Worm (Caenorhabditis elegans) whole organism, L3 larva: ENCODE results near the gene ZK488.5.

Experiments used
- R02D3.7 ChIP-seq: fragments of 150-350 bp; optimal IDR thresholded peaks from 2 replicates; lab custom pipeline; 2014; ENCODE audit warnings: missing biosample characterization, missing genetic modification characterization
- aly-2 ChIP-seq: fragments of 150-350 bp; optimal IDR thresholded peaks from 2 replicates; lab custom pipeline; 2014; ENCODE audit warnings: missing biosample characterization, missing genetic modification characterization
- ama-1 ChIP-seq: fragments of 150-350 bp; optimal IDR thresholded peaks from 2 replicates; lab custom pipeline; 2018
- ceh-16 ChIP-seq: sonication (generic microtip); optimal IDR thresholded peaks from 2 replicates; lab custom pipeline; 2017; ENCODE audit warnings: missing biosample characterization, missing genetic modification characterization
- ceh-28 ChIP-seq: fragments of 150-350 bp; optimal IDR thresholded peaks from 2 replicates; lab custom pipeline; 2014; ENCODE audit warnings: missing biosample characterization, missing genetic modification reagents, missing genetic modification characterization
- daf-12 ChIP-seq: fragments of 150-350 bp; optimal IDR thresholded peaks from 2 replicates; lab custom pipeline; 2014; ENCODE audit warnings: missing biosample characterization, missing genetic modification reagents, missing genetic modification characterization
- egl-27 ChIP-seq: sonication (generic microtip); optimal IDR thresholded peaks from 4 replicates; lab custom pipeline; 2017; ENCODE audit warnings: missing biosample characterization, missing genetic modification reagents, missing genetic modification characterization
- egl-5 ChIP-seq: fragments of 150-350 bp; optimal IDR thresholded peaks from 2 replicates; lab custom pipeline; 2017; ENCODE audit warnings: missing biosample characterization, missing genetic modification reagents, missing genetic modification characterization, inconsistent platforms
- elt-1 ChIP-seq: fragments of 150-350 bp; optimal IDR thresholded peaks from 2 replicates; lab custom pipeline; 2014; ENCODE audit warnings: missing biosample characterization, missing genetic modification characterization
- elt-2 ChIP-seq: sonication (generic microtip); optimal IDR thresholded peaks from 2 replicates; lab custom pipeline; 2016; ENCODE audit warnings: missing genetic modification reagents, mild to moderate bottlenecking, missing genetic modification characterization, missing compliant biosample characterization
- elt-3 ChIP-seq, 3 experiments: fragments of 150-350 bp in 1 of 3; sonication (generic microtip) in 2 of 3; optimal IDR thresholded peaks; 2 replicates in 2 of 3; 4 replicates in 1 of 3; lab custom pipeline; 2014 to 2017; ENCODE audit warnings: missing biosample characterization in 3 of 3, missing genetic modification characterization in 3 of 3
- eor-1 ChIP-seq, 2 experiments: fragments of 150-350 bp; optimal IDR thresholded peaks; 2 replicates each; lab custom pipeline; 2014 to 2018; ENCODE audit warnings: missing biosample characterization in 2 of 2, missing genetic modification characterization in 2 of 2
- fkh-2 ChIP-seq: fragments of 150-350 bp; optimal IDR thresholded peaks from 2 replicates; lab custom pipeline; 2014; ENCODE audit warnings: missing biosample characterization, missing genetic modification reagents, missing genetic modification characterization
- fos-1 ChIP-seq: fragments of 150-350 bp; optimal IDR thresholded peaks from 2 replicates; lab custom pipeline; 2014; ENCODE audit warnings: missing biosample characterization, missing genetic modification characterization
- hmg-11 ChIP-seq: sonication (generic microtip); optimal IDR thresholded peaks from 2 replicates; lab custom pipeline; 2016; ENCODE audit warnings: missing genetic modification characterization, missing compliant biosample characterization
- jun-1 ChIP-seq: fragments of 150-350 bp; optimal IDR thresholded peaks from 2 replicates; lab custom pipeline; 2014; ENCODE audit warnings: missing biosample characterization, missing genetic modification reagents, missing genetic modification characterization
- lin-15B ChIP-seq: fragments of 150-350 bp; optimal IDR thresholded peaks from 2 replicates; lab custom pipeline; 2014; ENCODE audit warnings: missing biosample characterization, missing genetic modification characterization
- lin-39 ChIP-seq: fragments of 150-350 bp; optimal IDR thresholded peaks from 2 replicates; lab custom pipeline; 2018; ENCODE audit warnings: missing biosample characterization, missing genetic modification reagents, missing genetic modification characterization
- mdl-1 ChIP-seq: fragments of 150-350 bp; optimal IDR thresholded peaks from 2 replicates; lab custom pipeline; 2014; ENCODE audit warnings: missing biosample characterization, missing genetic modification characterization
- nfya-1 ChIP-seq: sonication (generic microtip); optimal IDR thresholded peaks from 2 replicates; lab custom pipeline; 2017; ENCODE audit warnings: missing genetic modification characterization, mild to moderate bottlenecking, missing compliant biosample characterization, antibody characterized with exemption, moderate library complexity; ENCODE audit not compliant: insufficient read depth
- nhr-11 ChIP-seq: fragments of 150-350 bp; optimal IDR thresholded peaks from 2 replicates; lab custom pipeline; 2014; ENCODE audit warnings: missing biosample characterization, missing genetic modification characterization
- nhr-12 ChIP-seq: fragments of 150-350 bp; optimal IDR thresholded peaks from 2 replicates; lab custom pipeline; 2014; ENCODE audit warnings: missing biosample characterization, missing genetic modification characterization
- nhr-23 ChIP-seq: fragments of 150-350 bp; optimal IDR thresholded peaks from 2 replicates; lab custom pipeline; 2014; ENCODE audit warnings: missing biosample characterization, missing genetic modification reagents, missing genetic modification characterization
- nhr-25 ChIP-seq: sonication (generic microtip); optimal IDR thresholded peaks from 2 replicates; lab custom pipeline; 2017; ENCODE audit warnings: missing biosample characterization, missing genetic modification characterization
- nhr-43 ChIP-seq: sonication (generic microtip); optimal IDR thresholded peaks from 2 replicates; lab custom pipeline; 2016; ENCODE audit warnings: mild to moderate bottlenecking, missing genetic modification characterization, missing compliant biosample characterization; ENCODE audit not compliant: poor library complexity, severe bottlenecking
- nhr-76 ChIP-seq: fragments of 150-350 bp; sonication (generic microtip); optimal IDR thresholded peaks from 5 replicates; lab custom pipeline; 2014; ENCODE audit warnings: missing biosample characterization, missing genetic modification characterization
- nhr-77 ChIP-seq: fragments of 150-350 bp; optimal IDR thresholded peaks from 2 replicates; lab custom pipeline; 2014; ENCODE audit warnings: missing biosample characterization, missing genetic modification characterization
- pha-4 ChIP-seq: fragments of 150-350 bp; optimal IDR thresholded peaks from 2 replicates; lab custom pipeline; 2014; ENCODE audit warnings: missing biosample characterization, missing genetic modification reagents, missing genetic modification characterization
- pqm-1 ChIP-seq: fragments of 150-350 bp; optimal IDR thresholded peaks from 2 replicates; lab custom pipeline; 2017; ENCODE audit warnings: missing biosample characterization, missing genetic modification characterization, inconsistent platforms
- sea-2 ChIP-seq: fragments of 150-350 bp; sonication (generic microtip); optimal IDR thresholded peaks from 4 replicates; lab custom pipeline; 2014; ENCODE audit warnings: missing biosample characterization, missing genetic modification reagents, missing genetic modification characterization
- skn-1 ChIP-seq: fragments of 150-350 bp; optimal IDR thresholded peaks from 2 replicates; lab custom pipeline; 2014; ENCODE audit warnings: missing biosample characterization, missing genetic modification characterization
- snpc-4 ChIP-seq: fragments of 150-350 bp; optimal IDR thresholded peaks from 2 replicates; lab custom pipeline; 2014; ENCODE audit warnings: missing biosample characterization, missing genetic modification characterization
- tbx-2 ChIP-seq: sonication (generic microtip); optimal IDR thresholded peaks from 2 replicates; lab custom pipeline; 2016; ENCODE audit warnings: mild to moderate bottlenecking, missing genetic modification characterization, missing compliant biosample characterization
- unc-39 ChIP-seq: sonication (generic microtip); optimal IDR thresholded peaks from 4 replicates; lab custom pipeline; 2017; ENCODE audit warnings: missing biosample characterization, missing genetic modification characterization
- unc-62 ChIP-seq: fragments of 150-350 bp; sonication (generic microtip); optimal IDR thresholded peaks from 4 replicates; lab custom pipeline; 2014; ENCODE audit warnings: missing biosample characterization, missing genetic modification reagents, missing genetic modification characterization
- zag-1 ChIP-seq: fragments of 150-350 bp; optimal IDR thresholded peaks from 2 replicates; lab custom pipeline; 2014; ENCODE audit warnings: missing biosample characterization, missing genetic modification characterization
- ztf-11 ChIP-seq: fragments of 150-350 bp; optimal IDR thresholded peaks from 2 replicates; lab custom pipeline; 2014; ENCODE audit warnings: missing biosample characterization, missing genetic modification characterization
- ztf-4 ChIP-seq: fragments of 150-350 bp; optimal IDR thresholded peaks from 2 replicates; lab custom pipeline; 2014; ENCODE audit warnings: missing biosample characterization, missing genetic modification characterization

The ZK488.5 gene

ce11 chrV:610217-610616 is 17.2 kb downstream of the ZK488.5 start, which contains the start of gene nhr-90 (continued):
- TF ChIP-seq egl-27 (tag; lab: Kevin White, UChicago): no peak
- TF ChIP-seq nhr-76 (tag; lab: Kevin White, UChicago): no peak
- TF ChIP-seq jun-1 (tag; lab: Kevin White, UChicago): no peak
- TF ChIP-seq ztf-11: no peak
- TF ChIP-seq eor-1 (tag; optimal IDR thresholded peaks at IDR 0.05; lab: Kevin White, UChicago): no peak
- TF ChIP-seq, all 47 proteins: peak for 7

ce11 chrV:615275-615674 is 22.2 kb downstream of the ZK488.5 start, which contains the start of gene F48G7.13:
Gene F48G7.13 (plus strand): TSS chrV:615575.
- TF ChIP-seq zag-1 (tag; lab: Kevin White, UChicago): no peak
- no peak for TF ChIP-seq nhr-77 (tag; lab: Kevin White, UChicago)
- TF ChIP-seq tbx-2 (tag; lab: Kevin White, UChicago): no peak
- no peak for TF ChIP-seq egl-5
- TF ChIP-seq daf-12 (tag; lab: Kevin White, UChicago): no peak
- TF ChIP-seq, all 47 proteins: peak for 0

DNA sequence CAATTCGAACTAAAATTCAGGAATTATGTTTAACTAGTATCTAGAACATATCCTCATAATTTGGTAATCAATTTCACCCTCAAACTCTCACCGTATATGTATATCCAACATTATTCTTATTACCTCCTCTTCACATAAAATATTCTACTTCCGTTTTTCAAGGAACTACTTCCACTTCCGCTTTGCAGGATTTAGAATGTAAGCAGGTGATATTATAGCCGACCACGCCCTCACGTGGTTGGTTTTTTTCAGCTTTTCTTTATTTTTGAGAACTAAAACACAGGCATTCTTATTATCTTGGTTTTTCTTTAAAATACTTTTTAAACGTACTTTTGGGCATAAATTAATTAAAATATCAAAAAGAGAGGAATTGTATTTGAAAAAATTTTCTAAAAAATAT is 24.9 kb downstream of the ZK488.5 start:
- TF ChIP-seq nhr-11 (tag; lab: Kevin White, UChicago) (peak; percentile 38), unc-62 (no peak), nhr-77 (tag; lab: Kevin White, UChicago) (no peak), fkh-2 (tag; lab: Kevin White, UChicago) (no peak), egl-5 (no peak), nhr-12 (tag; lab: Kevin White, UChicago) (no peak), elt-3 (tag; optimal IDR thresholded peaks at IDR 0.05; lab: Kevin White, UChicago) (no peak)

DNA sequence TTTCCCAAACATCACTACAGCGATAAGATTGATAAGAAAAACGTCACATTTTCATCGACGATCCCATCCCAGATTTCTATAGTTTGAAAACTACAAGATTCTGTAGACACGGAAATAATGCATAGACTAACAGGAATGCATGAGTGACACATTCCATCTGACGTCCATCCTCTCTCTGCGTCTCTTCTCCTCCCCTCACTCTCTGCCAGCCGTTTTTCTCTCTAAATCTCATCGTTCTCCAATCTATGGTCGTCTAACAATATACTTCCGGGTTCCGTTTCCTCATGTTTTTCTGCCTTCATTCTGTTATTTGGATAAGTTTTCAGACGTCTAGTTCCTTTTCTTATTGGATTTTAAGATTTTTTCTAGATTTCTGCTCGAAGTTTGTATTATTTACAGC is 26.0 kb downstream of the ZK488.5 start, which contains the start of gene F48G7.4:
TSS of gene F48G7.4 (plus strand) at position 400 of the 400 bp plus-strand sequence.
- TF ChIP-seq tbx-2 (tag; lab: Kevin White, UChicago): peak; percentile 57
- no peak for TF ChIP-seq ceh-16 (tag; lab: Kevin White, UChicago)
- peak; percentile 84 for TF ChIP-seq hmg-11 (tag; lab: Kevin White, UChicago)
- TF ChIP-seq pha-4 (tag; lab: Kevin White, UChicago): no peak
- TF ChIP-seq daf-12 (tag; lab: Kevin White, UChicago): no peak
- TF ChIP-seq skn-1: no peak
- peak; percentile 94 for TF ChIP-seq unc-62
- TF ChIP-seq aly-2 (tag; lab: Kevin White, UChicago): no peak
- TF ChIP-seq nhr-11 (tag; lab: Kevin White, UChicago): peak; percentile 58
- TF ChIP-seq nhr-23: peak; percentile 73
- no peak for TF ChIP-seq sea-2
- TF ChIP-seq nhr-43 (tag; lab: Kevin White, UChicago): no peak
- peak; percentile 8 for TF ChIP-seq R02D3.7 (tag; lab: Kevin White, UChicago)
- TF ChIP-seq nhr-76 (tag; lab: Kevin White, UChicago): no peak
- peak; percentile 85 for TF ChIP-seq snpc-4 (tag; lab: Kevin White, UChicago)
- peak; percentile 64 for TF ChIP-seq elt-1 (tag; lab: Kevin White, UChicago)
- peak; percentile 4 for TF ChIP-seq nhr-25 (tag; lab: Kevin White, UChicago)
- TF ChIP-seq lin-39 (tag; lab: Kevin White, UChicago): peak; percentile 23
- no peak for TF ChIP-seq zag-1 (tag; lab: Kevin White, UChicago)
- TF ChIP-seq lin-15B (tag; lab: Kevin White, UChicago): peak; percentile 66
- no peak for TF ChIP-seq ztf-4 (tag; lab: Kevin White, UChicago)
- peak; percentile 74 for TF ChIP-seq ceh-28
- TF ChIP-seq nfya-1 (tag; lab: Kevin White, UChicago): peak; percentile 70
- peak; percentile 51 for TF ChIP-seq egl-27 (tag; lab: Kevin White, UChicago)
- TF ChIP-seq jun-1 (tag; lab: Kevin White, UChicago): peak; percentile 83
- TF ChIP-seq elt-2 (tag; lab: Kevin White, UChicago): no peak
- no peak for TF ChIP-seq ztf-11
- TF ChIP-seq unc-39: no peak
- peak; percentile 22 for TF ChIP-seq mdl-1 (tag; lab: Kevin White, UChicago)
- TF ChIP-seq ama-1: no peak
- peak; percentile 44 for TF ChIP-seq pqm-1 (tag; lab: Kevin White, UChicago)
- TF ChIP-seq nhr-77 (tag; lab: Kevin White, UChicago): no peak
- TF ChIP-seq fos-1 (tag; lab: Kevin White, UChicago): no peak
